2 fruit fly cellular contexts compared by ENCODE assay signal in genomic region chr3R:10643077-10643784, dm6.
A peak's percentile ranks its signal among the peaks of the same experiment; 100 is the strongest.
TF ChIP-seq lines count a peak whose summit lies in the region.

No protein-coding gene starts in this region.

TF ChIP-seq in whole organism, adult, 20 proteins besides CTCF, POLR2A, EP300 and RAD21 (continued from another document):
- TF ChIP-seq CG7045 (GFP tag; optimal IDR thresholded peaks at IDR 0.05; lab: Kevin White, UChicago) (peak; percentile 73), ovo (GFP tag; optimal IDR thresholded peaks at IDR 0.05; lab: Kevin White, UChicago) (no peak)
TF ChIP-seq in whole organism, adult: peak in this region for 15.

TF ChIP-seq in whole organism, embryonic, 481 proteins besides CTCF, POLR2A, EP300 and RAD21 (continued from another document and continues in another):
- TF ChIP-seq CG18619 (GFP tag; optimal IDR thresholded peaks at IDR 0.05; lab: Kevin White, UChicago) (peak; percentile 47), HLH54F (GFP tag; optimal IDR thresholded peaks at IDR 0.05; lab: Kevin White, UChicago) (no peak), Sox100B (GFP tag; optimal IDR thresholded peaks at IDR 0.05; lab: Kevin White, UChicago) (peak; percentile 64), cwo (GFP tag; optimal IDR thresholded peaks at IDR 0.05; lab: Kevin White, UChicago) (peak; percentile 11), bsh (GFP tag; optimal IDR thresholded peaks at IDR 0.05; lab: Kevin White, UChicago) (peak in 1 of 2 experiments; percentile 52), gro (GFP tag; optimal IDR thresholded peaks at IDR 0.05; lab: Kevin White, UChicago) (peak; percentile 6), CG3407 (GFP tag; optimal IDR thresholded peaks at IDR 0.05; lab: Kevin White, UChicago) (peak; percentile 66), pum (GFP tag; optimal IDR thresholded peaks at IDR 0.05; lab: Kevin White, UChicago) (no peak), nmo (GFP tag; optimal IDR thresholded peaks at IDR 0.05; lab: Kevin White, UChicago) (peak; percentile 17), ssp (GFP tag; IDR thresholded peaks at IDR 0.05; lab: Robert Waterston, UW) (no peak), klu (GFP tag; IDR thresholded peaks at IDR 0.05; lab: Robert Waterston, UW) (no peak), HHEX (GFP tag; optimal IDR thresholded peaks at IDR 0.05; lab: Kevin White, UChicago) (peak; percentile 63), CG15696 (tag; optimal IDR thresholded peaks at IDR 0.05; lab: Kevin White, UChicago) (peak; percentile 84), grn (GFP tag; optimal IDR thresholded peaks at IDR 0.05; lab: Kevin White, UChicago) (peak; percentile 59), sens-2 (GFP tag; IDR thresholded peaks at IDR 0.05; lab: Robert Waterston, UW) (peak; percentile 45), zen (tag; optimal IDR thresholded peaks at IDR 0.05; lab: Kevin White, UChicago) (peak; percentile 54), Hr78 (GFP tag; optimal IDR thresholded peaks at IDR 0.05; lab: Kevin White, UChicago) (peak in 1 of 2 experiments; percentile 33), CG8388 (GFP tag; optimal IDR thresholded peaks at IDR 0.05; lab: Kevin White, UChicago) (peak; percentile 27), sim (GFP tag; IDR thresholded peaks at IDR 0.05; lab: Robert Waterston, UW) (no peak), nau (GFP tag; optimal IDR thresholded peaks at IDR 0.05; lab: Kevin White, UChicago) (peak; percentile 48), Hr51 (GFP tag; optimal IDR thresholded peaks at IDR 0.05; lab: Kevin White, UChicago) (peak; percentile 26 to 47), CG2116 (GFP tag; optimal IDR thresholded peaks at IDR 0.05; lab: Kevin White, UChicago) (peak; percentile 12), fd64A (GFP tag; optimal IDR thresholded peaks at IDR 0.05; lab: Kevin White, UChicago) (peak; percentile 56), kah (GFP tag; optimal IDR thresholded peaks at IDR 0.05; lab: Kevin White, UChicago) (peak; percentile 16), CG31441 (GFP tag; IDR thresholded peaks at IDR 0.05; lab: Robert Waterston, UW) (peak; percentile 72), CG15601 (tag; optimal IDR thresholded peaks at IDR 0.05; lab: Kevin White, UChicago) (peak; percentile 78), org-1 (GFP tag; optimal IDR thresholded peaks at IDR 0.05; lab: Kevin White, UChicago) (peak; percentile 77), Hey (tag; optimal IDR thresholded peaks at IDR 0.05; lab: Kevin White, UChicago) (peak; percentile 98), Nf-YB (GFP tag; optimal IDR thresholded peaks at IDR 0.05; lab: Kevin White, UChicago) (peak; percentile 50), Med (GFP tag; lab: Kevin White, UChicago) (peak; percentile 36), CG1024 (GFP tag; IDR thresholded peaks at IDR 0.05; lab: Robert Waterston, UW) (no peak), CHES-1-like (GFP tag; optimal IDR thresholded peaks at IDR 0.05; lab: Kevin White, UChicago) (peak; percentile 1), mirr (GFP tag; optimal IDR thresholded peaks at IDR 0.05; lab: Kevin White, UChicago) (peak; percentile 94), onecut (GFP tag; IDR thresholded peaks at IDR 0.05; lab: Robert Waterston, UW) (peak; percentile 55), CG8478 (optimal IDR thresholded peaks at IDR 0.05; lab: Kevin White, UChicago) (no peak), CG30020 (tag; optimal IDR thresholded peaks at IDR 0.05; lab: Kevin White, UChicago) (no peak), prd (optimal IDR thresholded peaks at IDR 0.05; lab: Kevin White, UChicago) (no peak), prd (GFP tag; IDR thresholded peaks at IDR 0.05; lab: Robert Waterston, UW) (0 out of 3 replicates have a peak, but pooled peaks have one; percentile 39), pb (GFP tag; optimal IDR thresholded peaks at IDR 0.05; lab: Kevin White, UChicago) (no peak), dmrt11E (tag; optimal IDR thresholded peaks at IDR 0.05; lab: Kevin White, UChicago) (peak; percentile 73), CG6813 (GFP tag; optimal IDR thresholded peaks at IDR 0.05; lab: Kevin White, UChicago) (peak; percentile 65), jing (GFP tag; optimal IDR thresholded peaks at IDR 0.05; lab: Kevin White, UChicago) (peak; percentile 20), tll (GFP tag; optimal IDR thresholded peaks at IDR 0.05; lab: Kevin White, UChicago) (peak in 1 of 2 experiments; percentile 86), ewg (GFP tag; optimal IDR thresholded peaks at IDR 0.05; lab: Kevin White, UChicago) (peak; percentile 43), CG17568 (GFP tag; optimal IDR thresholded peaks at IDR 0.05; lab: Kevin White, UChicago) (peak; percentile 62), Trl (optimal IDR thresholded peaks at IDR 0.05; lab: Kevin White, UChicago) (no peak), Trl (GFP tag; optimal IDR thresholded peaks at IDR 0.05; lab: Kevin White, UChicago) (peak; percentile 46), Jarid2 (GFP tag; optimal IDR thresholded peaks at IDR 0.05; lab: Kevin White, UChicago) (peak; percentile 42), CG33213 (GFP tag; optimal IDR thresholded peaks at IDR 0.05; lab: Kevin White, UChicago) (no peak), D (optimal IDR thresholded peaks at IDR 0.05; lab: Kevin White, UChicago) (no peak), D (GFP tag; optimal IDR thresholded peaks at IDR 0.05; lab: Kevin White, UChicago) (peak; percentile 42), CG18262 (tag; optimal IDR thresholded peaks at IDR 0.05; lab: Kevin White, UChicago) (peak; percentile 67), grau (tag; optimal IDR thresholded peaks at IDR 0.05; lab: Kevin White, UChicago) (peak; percentile 35), Dek (tag; optimal IDR thresholded peaks at IDR 0.05; lab: Kevin White, UChicago) (peak; percentile 19), trh (GFP tag; optimal IDR thresholded peaks at IDR 0.05; lab: Kevin White, UChicago) (peak; percentile 27), CG34376 (GFP tag; optimal IDR thresholded peaks at IDR 0.05; lab: Kevin White, UChicago) (peak; percentile 17), en (GFP tag; optimal IDR thresholded peaks at IDR 0.05; lab: Kevin White, UChicago) (no peak), lola (GFP tag; optimal IDR thresholded peaks at IDR 0.05; lab: Kevin White, UChicago) (peak in 1 of 3 experiments; percentile 69), sc (optimal IDR thresholded peaks at IDR 0.05; lab: Kevin White, UChicago) (no peak), sc (GFP tag; optimal IDR thresholded peaks at IDR 0.05; lab: Kevin White, UChicago) (peak; percentile 38), BtbVII (GFP tag; optimal IDR thresholded peaks at IDR 0.05; lab: Kevin White, UChicago) (peak; percentile 61), ash1 (GFP tag; optimal IDR thresholded peaks at IDR 0.05; lab: Kevin White, UChicago) (peak; percentile 26), crol (GFP tag; IDR thresholded peaks at IDR 0.05; lab: Robert Waterston, UW) (peak; percentile 87), CG6654 (GFP tag; optimal IDR thresholded peaks at IDR 0.05; lab: Kevin White, UChicago) (peak; percentile 3), CG6683 (GFP tag; optimal IDR thresholded peaks at IDR 0.05; lab: Kevin White, UChicago) (peak; percentile 4), salm (tag; optimal IDR thresholded peaks at IDR 0.05; lab: Kevin White, UChicago) (peak; percentile 39), CG14050 (GFP tag; IDR thresholded peaks at IDR 0.05; lab: Robert Waterston, UW) (no peak), so (GFP tag; IDR thresholded peaks at IDR 0.05; lab: Robert Waterston, UW) (0 out of 3 replicates have a peak, but pooled peaks have one; percentile 54), CG13296 (GFP tag; optimal IDR thresholded peaks at IDR 0.05; lab: Kevin White, UChicago) (peak; percentile 52), gsb-n (tag; optimal IDR thresholded peaks at IDR 0.05; lab: Kevin White, UChicago) (peak; percentile 34), CG12391 (tag; optimal IDR thresholded peaks at IDR 0.05; lab: Kevin White, UChicago) (peak; percentile 46), CG12659 (GFP tag; optimal IDR thresholded peaks at IDR 0.05; lab: Kevin White, UChicago) (peak; percentile 27), CG5180 (GFP tag; optimal IDR thresholded peaks at IDR 0.05; lab: Kevin White, UChicago) (peak; percentile 63), Rfx (GFP tag; IDR thresholded peaks at IDR 0.05; lab: Robert Waterston, UW) (0 out of 2 replicates have a peak, but pooled peaks have one; percentile 5), CG17186 (GFP tag; optimal IDR thresholded peaks at IDR 0.05; lab: Kevin White, UChicago) (peak; percentile 28), sqz (GFP tag; optimal IDR thresholded peaks at IDR 0.05; lab: Kevin White, UChicago) (peak; percentile 27), Sox102F (GFP tag; optimal IDR thresholded peaks at IDR 0.05; lab: Kevin White, UChicago) (peak; percentile 32), Scr (GFP tag; IDR thresholded peaks at IDR 0.05; lab: Robert Waterston, UW; ENCODE audit: partially characterized antibody) (no peak), CG13123 (GFP tag; optimal IDR thresholded peaks at IDR 0.05; lab: Kevin White, UChicago) (peak; percentile 15), cad (GFP tag; optimal IDR thresholded peaks at IDR 0.05; lab: Kevin White, UChicago) (peak; percentile 24), CG6272 (GFP tag; IDR thresholded peaks at IDR 0.05; lab: Robert Waterston, UW) (no peak), BEAF-32 (GFP tag; optimal IDR thresholded peaks at IDR 0.05; lab: Kevin White, UChicago) (no peak), CG2889 (GFP tag; IDR thresholded peaks at IDR 0.05; lab: Robert Waterston, UW) (no peak), CG1529 (GFP tag; optimal IDR thresholded peaks at IDR 0.05; lab: Kevin White, UChicago) (peak; percentile 64), Eip74EF (GFP tag; optimal IDR thresholded peaks at IDR 0.05; lab: Kevin White, UChicago) (peak in 1 of 2 experiments; percentile 48), usp (GFP tag; optimal IDR thresholded peaks at IDR 0.05; lab: Kevin White, UChicago) (no peak), Awh (GFP tag; IDR thresholded peaks at IDR 0.05; lab: Robert Waterston, UW) (peak; percentile 45; the same call in 1 of the 2 replicates), crc (GFP tag; optimal IDR thresholded peaks at IDR 0.05; lab: Kevin White, UChicago) (no peak), NfI (GFP tag; optimal IDR thresholded peaks at IDR 0.05; lab: Kevin White, UChicago) (no peak), CG7556 (GFP tag; optimal IDR thresholded peaks at IDR 0.05; lab: Kevin White, UChicago) (peak; percentile 67), CG10979 (tag; optimal IDR thresholded peaks at IDR 0.05; lab: Kevin White, UChicago) (peak; percentile 44), CoRest (tag; optimal IDR thresholded peaks at IDR 0.05; lab: Kevin White, UChicago) (peak; percentile 44), Side (GFP tag; optimal IDR thresholded peaks at IDR 0.05; lab: Kevin White, UChicago) (peak; percentile 35), trem (tag; optimal IDR thresholded peaks at IDR 0.05; lab: Kevin White, UChicago) (peak; percentile 14), lov (optimal IDR thresholded peaks at IDR 0.05; lab: Kevin White, UChicago) (no peak), lov (GFP tag; IDR thresholded peaks at IDR 0.05; lab: Robert Waterston, UW) (0 out of 3 replicates have a peak, but pooled peaks have one; percentile 66), CG15514 (GFP tag; optimal IDR thresholded peaks at IDR 0.05; lab: Kevin White, UChicago) (peak; percentile 14), CG32532 (GFP tag; IDR thresholded peaks at IDR 0.05; lab: Robert Waterston, UW) (no peak), MTF-1 (GFP tag; optimal IDR thresholded peaks at IDR 0.05; lab: Kevin White, UChicago; ENCODE audit: borderline replicate concordance) (peak; percentile 45), odd (GFP tag; optimal IDR thresholded peaks at IDR 0.05; lab: Kevin White, UChicago) (peak; percentile 75), sug (tag; optimal IDR thresholded peaks at IDR 0.05; lab: Kevin White, UChicago) (peak; percentile 69), CG8281 (tag; optimal IDR thresholded peaks at IDR 0.05; lab: Kevin White, UChicago) (peak; percentile 19), gcm (GFP tag; optimal IDR thresholded peaks at IDR 0.05; lab: Kevin White, UChicago) (peak; percentile 65), CG10274 (GFP tag; optimal IDR thresholded peaks at IDR 0.05; lab: Kevin White, UChicago) (peak; percentile 19), stc (GFP tag; IDR thresholded peaks at IDR 0.05; lab: Robert Waterston, UW) (no peak), CG18011 (GFP tag; optimal IDR thresholded peaks at IDR 0.05; lab: Kevin White, UChicago) (no peak), Fer3 (tag; optimal IDR thresholded peaks at IDR 0.05; lab: Kevin White, UChicago) (peak; percentile 23), CG8290 (GFP tag; optimal IDR thresholded peaks at IDR 0.05; lab: Kevin White, UChicago) (no peak), CG8290 (tag; optimal IDR thresholded peaks at IDR 0.05; lab: Kevin White, UChicago) (peak; percentile 14 to 29), bcd (GFP tag; optimal IDR thresholded peaks at IDR 0.05; lab: Kevin White, UChicago) (peak; percentile 30), twi (tag; optimal IDR thresholded peaks at IDR 0.05; lab: Kevin White, UChicago) (peak; percentile 59), CG12942 (GFP tag; optimal IDR thresholded peaks at IDR 0.05; lab: Kevin White, UChicago) (no peak), CG4328 (GFP tag; optimal IDR thresholded peaks at IDR 0.05; lab: Kevin White, UChicago) (peak; percentile 23), CG10209 (GFP tag; optimal IDR thresholded peaks at IDR 0.05; lab: Kevin White, UChicago) (peak; percentile 68), Antp (GFP tag; optimal IDR thresholded peaks at IDR 0.05; lab: Kevin White, UChicago) (no peak), unpg (GFP tag; optimal IDR thresholded peaks at IDR 0.05; lab: Kevin White, UChicago) (peak; percentile 64), CG17361 (GFP tag; IDR thresholded peaks at IDR 0.05; lab: Robert Waterston, UW) (peak; percentile 71; the same call in 2 of the 3 replicates), YL-1 (GFP tag; optimal IDR thresholded peaks at IDR 0.05; lab: Kevin White, UChicago) (peak; percentile 11), CG2875 (GFP tag; optimal IDR thresholded peaks at IDR 0.05; lab: Kevin White, UChicago) (peak; percentile 30), schlank (tag; optimal IDR thresholded peaks at IDR 0.05; lab: Kevin White, UChicago) (peak; percentile 58), kni (GFP tag; optimal IDR thresholded peaks at IDR 0.05; lab: Kevin White, UChicago) (peak; percentile 4), CG2678 (tag; optimal IDR thresholded peaks at IDR 0.05; lab: Kevin White, UChicago) (peak; percentile 73), PHDP (tag; optimal IDR thresholded peaks at IDR 0.05; lab: Kevin White, UChicago) (peak; percentile 60), zen2 (GFP tag; IDR thresholded peaks at IDR 0.05; lab: Robert Waterston, UW; ENCODE audit: partially characterized antibody) (no peak), bab2 (GFP tag; optimal IDR thresholded peaks at IDR 0.05; lab: Kevin White, UChicago) (peak; percentile 6), CG7987 (GFP tag; optimal IDR thresholded peaks at IDR 0.05; lab: Kevin White, UChicago) (peak; percentile 23), CG12071 (GFP tag; optimal IDR thresholded peaks at IDR 0.05; lab: Kevin White, UChicago) (peak; percentile 51), CG18764 (GFP tag; optimal IDR thresholded peaks at IDR 0.05; lab: Kevin White, UChicago) (no peak), CG12219 (GFP tag; optimal IDR thresholded peaks at IDR 0.05; lab: Kevin White, UChicago) (peak; percentile 42)
